Worm (Caenorhabditis elegans): ENCODE data around the gene srh-201.

- TF ChIP-seq ref-1 (GFP tag; conservative IDR thresholded peaks at IDR 0.05) (no peak), med-1 (GFP tag; optimal IDR thresholded peaks at IDR 0.05; ENCODE audit: insufficient read depth) (no peak), flt-1 (GFP tag; IDR thresholded peaks at IDR 0.05) (no peak)
These were observed 38.7 kb downstream of the srh-201 start, which contains the start of gene nhr-143 for ce11 chrV:8974889-8975422.

Measured in whole organism, midembryonic.